Worm (Caenorhabditis elegans): ENCODE data around the gene mogs-1.

The mogs-1 gene

ce11 chrIV:10971636-10972199 is 50.0 kb downstream of the mogs-1 start:
- TF ChIP-seq nhr-25 (tag; optimal IDR thresholded peaks at IDR 0.05) = peak; percentile 69
- TF ChIP-seq ztf-11 (tag; optimal IDR thresholded peaks at IDR 0.05) = no peak
- no peak for TF ChIP-seq ZK546.5 (tag; optimal IDR thresholded peaks at IDR 0.05)
- TF ChIP-seq snpc-4 (tag; optimal IDR thresholded peaks at IDR 0.05) = no peak
- no peak for TF ChIP-seq mml-1 (tag; optimal IDR thresholded peaks at IDR 0.05)
- TF ChIP-seq aly-2 (tag; optimal IDR thresholded peaks at IDR 0.05) = no peak
- TF ChIP-seq nhr-76 (tag; optimal IDR thresholded peaks at IDR 0.05) = no peak
- TF ChIP-seq mdl-1 (tag; optimal IDR thresholded peaks at IDR 0.05) = no peak
- TF ChIP-seq nhr-23 (tag; optimal IDR thresholded peaks at IDR 0.05) = peak; percentile 25
- TF ChIP-seq pha-4 (tag; optimal IDR thresholded peaks at IDR 0.05) = peak; percentile 59
- TF ChIP-seq elt-2 (tag; optimal IDR thresholded peaks at IDR 0.05) = peak; percentile 14
- no peak for TF ChIP-seq nhr-28 (tag; optimal IDR thresholded peaks at IDR 0.05)

ce11 chrIV:10970767-10971166 is 51.0 kb downstream of the mogs-1 start:
- no peak for TF ChIP-seq unc-39 (tag; optimal IDR thresholded peaks at IDR 0.05)

- TF ChIP-seq egl-5 (tag; optimal IDR thresholded peaks at IDR 0.05) = no peak
- TF ChIP-seq ama-1 (optimal IDR thresholded peaks at IDR 0.05) = no peak
- peak; percentile 20 for TF ChIP-seq pha-4 (tag; optimal IDR thresholded peaks at IDR 0.05)
- no peak for TF ChIP-seq lsy-12 (tag; optimal IDR thresholded peaks at IDR 0.05)
- peak; percentile 83 for TF ChIP-seq pqm-1 (tag; optimal IDR thresholded peaks at IDR 0.05)
- TF ChIP-seq elt-2 (tag; optimal IDR thresholded peaks at IDR 0.05) = peak; percentile 97
Observed at ce11 chrIV:10970333-10970732, 51.4 kb downstream of the mogs-1 start.

- TF ChIP-seq pha-4 (tag; optimal IDR thresholded peaks at IDR 0.05) = no peak
Observed at ce11 chrIV:10966359-10966758, 55.4 kb downstream of the mogs-1 start, which contains the start of the genes aqp-3 and Y69E1A.8. aqp-3 (minus strand) TSS chrIV:10966459. Y69E1A.8 (plus strand) TSS chrIV:10966604.
